Worm (Caenorhabditis elegans): ENCODE measurements around the gene trul-1.

trul-1 gene

ce11 chrII:286551-286724, 4.1 kb upstream of the trul-1 start, which contains the start of gene misc-1:
Gene misc-1 (plus strand): TSS chrII:286625.
- no peak for TF ChIP-seq F44E2.7 (GFP tag; IDR thresholded peaks at IDR 0.05)
- TF ChIP-seq nhr-28 (tag; optimal IDR thresholded peaks at IDR 0.05), result no peak
- TF ChIP-seq zip-11 (GFP tag; IDR thresholded peaks at IDR 0.05), result no peak
- TF ChIP-seq unc-62 (GFP tag; optimal IDR thresholded peaks at IDR 0.05 in 1 of 2), result no peak
- TF ChIP-seq unc-62 (tag; optimal IDR thresholded peaks at IDR 0.05), result no peak
- no peak for TF ChIP-seq F37D6.2 (tag; optimal IDR thresholded peaks at IDR 0.05)
- TF ChIP-seq set-16 (GFP tag; IDR thresholded peaks at IDR 0.05), result no peak

ce11 chrII:285627-286550, 3.5 kb upstream of the trul-1 start, which contains the start of gene B0432.10:
Gene B0432.10 (minus strand): TSS chrII:286275.
- peak; percentile 86 for TF ChIP-seq lin-38 (GFP tag; IDR thresholded peaks at IDR 0.05)
- TF ChIP-seq pha-4 (GFP tag; IDR thresholded peaks at IDR 0.05), result peak; percentile 51; the same call in 1 of the 2 replicates
- TF ChIP-seq pha-4 (tag; optimal IDR thresholded peaks at IDR 0.05), result peak; percentile 92
- TF ChIP-seq F37D6.2 (tag; optimal IDR thresholded peaks at IDR 0.05), result peak; percentile 46
- peak; percentile 96 for TF ChIP-seq dpl-1 (GFP tag; optimal IDR thresholded peaks at IDR 0.05)
- peak in 1 of 2 experiments; percentile 77 for TF ChIP-seq unc-62 (GFP tag; optimal IDR thresholded peaks at IDR 0.05 in 1 of 2)
- no peak for TF ChIP-seq unc-62 (tag; optimal IDR thresholded peaks at IDR 0.05)
- TF ChIP-seq aha-1 (tag), result peak; percentile 95
- TF ChIP-seq nhr-237 (tag; optimal IDR thresholded peaks at IDR 0.05), result no peak
- peak; percentile 85 for TF ChIP-seq T20F7.1 (GFP tag; optimal IDR thresholded peaks at IDR 0.05)
- peak; percentile 11 for TF ChIP-seq spr-3 (GFP tag; optimal IDR thresholded peaks at IDR 0.05)
- peak; percentile 79 for TF ChIP-seq mep-1 (tag; optimal IDR thresholded peaks at IDR 0.05)
- peak in 1 of 2 experiments; percentile 91 for TF ChIP-seq lsy-2 (tag; optimal IDR thresholded peaks at IDR 0.05)
- TF ChIP-seq nhr-28 (tag; optimal IDR thresholded peaks at IDR 0.05), result peak; percentile 57
- peak; percentile 51 for TF ChIP-seq F10B5.3 (tag; optimal IDR thresholded peaks at IDR 0.05)
- TF ChIP-seq zfp-3 (GFP tag; conservative IDR thresholded peaks at IDR 0.05), result no peak
- TF ChIP-seq arid-1 (GFP tag; conservative IDR thresholded peaks at IDR 0.05), result 0 out of 2 replicates have a peak, but pooled peaks have one; percentile 44
- peak; percentile 51 for TF ChIP-seq ztf-7 (tag; optimal IDR thresholded peaks at IDR 0.05)
- no peak for TF ChIP-seq nhr-41 (GFP tag; IDR thresholded peaks at IDR 0.05)
- TF ChIP-seq pqm-1 (tag; optimal IDR thresholded peaks at IDR 0.05), result peak; percentile 19
- no peak for TF ChIP-seq ztf-11 (tag; optimal IDR thresholded peaks at IDR 0.05)
- no peak for TF ChIP-seq daf-16 (GFP tag; optimal IDR thresholded peaks at IDR 0.05)
- TF ChIP-seq daf-16 (tag; optimal IDR thresholded peaks at IDR 0.05), result peak; percentile 45
- TF ChIP-seq hif-1 (tag; optimal IDR thresholded peaks at IDR 0.05), result peak in 1 of 2 experiments; percentile 7
- peak; percentile 51 for TF ChIP-seq nhr-77 (tag; optimal IDR thresholded peaks at IDR 0.05)
- peak; percentile 71 for TF ChIP-seq dmd-6 (GFP tag; IDR thresholded peaks at IDR 0.05)
- TF ChIP-seq madf-5 (GFP tag; IDR thresholded peaks at IDR 0.05), result no peak
- TF ChIP-seq rbr-2 (tag; optimal IDR thresholded peaks at IDR 0.05), result peak; percentile 64
- peak; percentile 62 for TF ChIP-seq lin-13 (GFP tag; optimal IDR thresholded peaks at IDR 0.05)
- no peak for TF ChIP-seq lim-7 (GFP tag; IDR thresholded peaks at IDR 0.05)
- no peak for TF ChIP-seq fos-1 (tag; optimal IDR thresholded peaks at IDR 0.05)
- TF ChIP-seq duxl-1 (tag; optimal IDR thresholded peaks at IDR 0.05; ENCODE audit: poor library complexity), result peak; percentile 61
- peak; percentile 69; the same call in 1 of the 2 replicates for TF ChIP-seq T26A8.4 (GFP tag; IDR thresholded peaks at IDR 0.05)
- TF ChIP-seq ceh-20 (GFP tag; IDR thresholded peaks at IDR 0.05), result peak; percentile 62; the same call in 1 of the 2 replicates
- TF ChIP-seq nhr-6 (tag; optimal IDR thresholded peaks at IDR 0.05), result peak; percentile 20
- TF ChIP-seq hlh-11 (tag; optimal IDR thresholded peaks at IDR 0.05), result peak; percentile 64
- TF ChIP-seq daf-19 (GFP tag; conservative IDR thresholded peaks at IDR 0.05), result 0 out of 2 replicates have a peak, but pooled peaks have one; percentile 20
- peak; percentile 42; the same call in 1 of the 2 replicates for TF ChIP-seq hmg-1.1 (GFP tag; IDR thresholded peaks at IDR 0.05)
- no peak for TF ChIP-seq ceh-62 (tag; optimal IDR thresholded peaks at IDR 0.05)
- peak; percentile 91 for TF ChIP-seq mes-2 (tag; optimal IDR thresholded peaks at IDR 0.05; ENCODE audit: poor library complexity, severe bottlenecking)
- TF ChIP-seq hlh-30 (tag; optimal IDR thresholded peaks at IDR 0.05; ENCODE audit: insufficient read depth), result peak; percentile 65
- peak; percentile 86 for TF ChIP-seq dve-1 (tag; optimal IDR thresholded peaks at IDR 0.05; ENCODE audit: insufficient read depth)
- no peak for TF ChIP-seq daf-8 (GFP tag; IDR thresholded peaks at IDR 0.05)
- TF ChIP-seq nhr-11 (tag; optimal IDR thresholded peaks at IDR 0.05), result peak; percentile 25
- no peak for TF ChIP-seq lin-39 (tag; optimal IDR thresholded peaks at IDR 0.05)

All from whole organism, L4 larva.